Fruit fly (Drosophila melanogaster) Kc167 (cell line): ENCODE results near the gene CG10470.

Source experiments
- Myc ChIP-seq: fragments of >200 bp; optimal IDR thresholded peaks from 2 replicates; lab custom pipeline; 2017; ENCODE audit warnings: missing external identifiers
- Sin3A ChIP-seq: fragments of >200 bp; optimal IDR thresholded peaks from 2 replicates; lab custom pipeline; 2018; ENCODE audit warnings: missing external identifiers
- h ChIP-seq: fragments of >200 bp; optimal IDR thresholded peaks from 3 replicates; lab custom pipeline; 2018; ENCODE audit warnings: missing external identifiers
- insv ChIP-seq: fragments of >200 bp; optimal IDR thresholded peaks from 3 replicates; lab custom pipeline; 2018; ENCODE audit warnings: missing external identifiers
- psq ChIP-seq: fragments of >200 bp; optimal IDR thresholded peaks from 2 replicates; lab custom pipeline; 2017; ENCODE audit warnings: missing external identifiers
- ttk ChIP-seq: sonication (Bioruptor generic); optimal IDR thresholded peaks from 2 replicates; lab custom pipeline; 2017; ENCODE audit warnings: missing external identifiers

CG10470 gene

DNA sequence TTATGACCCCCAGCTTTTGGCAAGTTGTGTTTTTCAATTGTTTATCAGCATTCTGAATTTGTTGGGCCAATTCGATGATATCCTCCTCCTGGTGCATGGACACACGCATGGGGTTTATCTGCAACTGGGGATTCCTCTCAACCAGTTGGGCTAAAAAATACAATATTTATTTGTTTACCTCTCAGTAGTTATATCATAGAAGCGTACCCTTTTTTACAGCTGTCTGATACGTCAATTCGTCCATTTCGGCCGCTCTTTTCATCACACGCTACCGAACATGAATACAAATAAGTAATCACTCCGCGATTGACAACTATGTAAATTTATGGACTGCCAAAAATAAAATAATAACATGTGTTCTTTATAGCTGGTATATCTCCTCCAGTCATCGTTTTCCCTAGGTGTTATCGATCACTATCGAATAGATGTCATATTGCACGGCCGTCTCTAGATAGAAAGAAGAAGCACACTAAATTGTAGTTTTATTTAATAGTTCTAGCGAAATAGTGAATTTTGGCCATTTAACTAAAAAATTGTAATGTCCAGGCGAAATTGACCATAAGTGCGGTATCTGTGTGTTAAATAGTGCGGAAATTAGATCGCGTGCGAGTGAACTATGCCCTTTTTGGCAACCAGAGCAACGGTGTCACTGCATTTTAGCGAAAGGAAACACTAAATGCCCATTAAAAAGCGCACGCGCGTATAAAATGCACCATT lies 14.5 kb upstream of the CG10470 start, which contains the start of the genes mib2 and CG31800:
mib2 (plus strand) TSS at position 232 of the 717 bp plus-strand sequence.
CG31800 (minus strand) TSS at position 364 of the 717 bp plus-strand sequence.
- no peak for TF ChIP-seq insv
- TF ChIP-seq psq (lab: Kevin White, UChicago), result no peak
- TF ChIP-seq ttk (lab: Kevin White, UChicago), result no peak
- TF ChIP-seq Myc (lab: Kevin White, UChicago), result no peak
- no peak for TF ChIP-seq Sin3A (lab: Kevin White, UChicago)
- TF ChIP-seq h (lab: Kevin White, UChicago), result no peak

DNA sequence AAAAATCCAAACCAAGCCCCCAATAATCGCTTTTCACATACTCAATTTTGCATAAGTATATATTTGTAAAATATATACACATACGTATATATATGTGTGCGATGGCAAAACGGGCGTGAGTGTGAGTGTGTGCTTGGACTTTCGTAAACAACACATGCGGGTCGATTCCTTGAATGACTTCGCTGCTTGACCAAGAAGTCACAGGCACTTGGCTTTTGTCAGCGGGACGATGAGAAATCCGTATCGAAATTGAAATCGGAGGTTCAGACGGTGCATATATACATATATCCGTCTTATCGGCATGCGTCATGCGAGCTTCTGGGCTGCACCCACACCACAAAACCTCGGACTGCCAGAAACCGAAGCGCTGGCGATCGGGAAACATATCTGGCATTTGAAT lies 13.9 kb upstream of the CG10470 start:
- TF ChIP-seq h (lab: Kevin White, UChicago) (no peak), insv (no peak), Myc (lab: Kevin White, UChicago) (no peak), Sin3A (lab: Kevin White, UChicago) (no peak), psq (lab: Kevin White, UChicago) (no peak), ttk (lab: Kevin White, UChicago) (no peak)

DNA sequence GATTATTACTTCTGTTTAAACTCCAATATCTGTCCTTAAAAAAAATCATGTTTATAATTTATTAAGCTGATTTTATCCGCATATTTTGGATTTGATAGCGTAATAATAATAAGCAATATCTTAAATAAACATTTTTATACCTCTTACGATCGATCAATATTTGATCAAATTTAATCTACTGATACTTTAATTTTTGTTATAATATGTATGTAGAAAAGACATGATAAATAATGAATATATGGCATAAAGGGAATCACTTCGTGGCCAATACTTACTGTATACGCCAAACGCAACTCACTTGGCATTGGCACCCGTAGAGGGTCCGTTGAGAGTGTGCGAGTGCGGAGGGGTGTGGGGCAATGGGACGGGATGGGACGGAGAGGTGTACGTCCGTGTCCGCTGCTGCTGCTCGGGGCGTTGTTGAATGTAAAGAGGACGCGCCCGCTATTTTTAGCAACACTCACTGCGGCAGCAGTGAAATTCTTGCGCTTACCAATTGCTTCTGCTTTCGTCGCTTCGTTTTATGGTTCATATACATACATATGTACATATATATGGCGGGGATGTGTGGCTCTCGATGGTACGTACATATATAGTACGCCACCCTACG lies 12.7 kb upstream of the CG10470 start:
- TF ChIP-seq psq (lab: Kevin White, UChicago) (no peak), ttk (lab: Kevin White, UChicago) (no peak), Myc (lab: Kevin White, UChicago) (no peak), h (lab: Kevin White, UChicago) (no peak)

DNA sequence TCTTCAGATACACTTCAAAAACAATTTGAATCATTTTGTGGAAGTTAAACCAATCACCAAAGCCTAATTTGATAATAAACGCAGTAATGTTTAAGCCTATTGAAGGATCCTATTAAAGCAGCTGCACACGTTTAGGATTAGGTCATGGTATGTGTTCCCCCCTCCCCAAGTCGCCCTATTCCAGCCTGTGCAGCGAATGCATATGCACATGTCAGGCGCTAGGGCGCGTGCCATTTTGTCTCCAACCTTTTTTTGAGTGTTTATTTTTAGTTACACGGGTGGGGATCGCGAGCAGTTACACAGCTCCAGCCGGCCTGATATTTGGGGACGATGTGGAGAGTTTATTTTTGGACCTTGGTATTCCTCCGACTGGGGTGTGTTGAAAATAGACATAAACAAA lies 11.9 kb upstream of the CG10470 start:
- TF ChIP-seq Sin3A (lab: Kevin White, UChicago) (no peak), ttk (lab: Kevin White, UChicago) (no peak), Myc (lab: Kevin White, UChicago) (no peak), h (lab: Kevin White, UChicago) (no peak), psq (lab: Kevin White, UChicago) (no peak)

DNA sequence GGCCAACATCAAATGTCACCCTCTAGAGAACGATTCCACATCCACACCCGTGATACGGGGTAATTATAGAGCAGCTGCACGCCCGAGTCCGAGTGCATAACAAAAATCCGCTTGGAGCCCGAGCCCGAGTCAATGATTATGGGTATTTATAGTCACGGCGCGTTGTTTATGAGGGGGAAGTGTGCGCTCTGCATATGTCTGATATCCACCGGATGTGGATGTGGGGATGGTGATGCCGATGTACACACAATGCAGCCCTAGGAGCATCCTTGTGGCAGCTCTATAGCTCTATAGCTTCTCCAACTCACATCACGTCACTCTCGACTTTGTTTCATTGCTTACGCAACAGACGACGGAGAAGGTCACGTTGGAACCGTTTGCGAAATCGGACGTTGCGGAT lies 11.4 kb upstream of the CG10470 start:
- no peak for TF ChIP-seq ttk (lab: Kevin White, UChicago)

DNA sequence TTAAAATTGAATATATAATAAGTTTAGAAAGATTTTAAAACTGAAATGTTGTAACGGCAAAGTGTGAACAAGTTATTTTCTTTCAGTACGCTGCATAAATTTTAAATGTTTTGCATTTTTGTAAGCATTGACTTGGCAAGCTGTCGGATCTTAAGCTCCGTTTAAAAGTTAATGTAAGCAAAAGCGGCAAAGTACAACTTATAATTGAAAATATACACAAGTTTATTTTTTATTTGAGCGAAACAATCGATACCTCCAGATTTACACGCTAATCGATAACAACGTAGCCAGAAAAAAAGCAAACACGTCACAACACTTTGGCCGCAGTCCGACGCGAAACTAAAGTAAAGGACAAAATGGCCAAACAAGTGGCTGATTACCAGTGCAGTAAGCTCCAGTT lies 7.3 kb upstream of the CG10470 start, which contains the start of gene Catsup:
Catsup (plus strand) TSS at position 273 of the 400 bp plus-strand sequence.
- TF ChIP-seq h (lab: Kevin White, UChicago) (no peak), Myc (lab: Kevin White, UChicago) (no peak), ttk (lab: Kevin White, UChicago) (no peak), psq (lab: Kevin White, UChicago) (no peak), Sin3A (lab: Kevin White, UChicago) (no peak), insv (no peak)

DNA sequence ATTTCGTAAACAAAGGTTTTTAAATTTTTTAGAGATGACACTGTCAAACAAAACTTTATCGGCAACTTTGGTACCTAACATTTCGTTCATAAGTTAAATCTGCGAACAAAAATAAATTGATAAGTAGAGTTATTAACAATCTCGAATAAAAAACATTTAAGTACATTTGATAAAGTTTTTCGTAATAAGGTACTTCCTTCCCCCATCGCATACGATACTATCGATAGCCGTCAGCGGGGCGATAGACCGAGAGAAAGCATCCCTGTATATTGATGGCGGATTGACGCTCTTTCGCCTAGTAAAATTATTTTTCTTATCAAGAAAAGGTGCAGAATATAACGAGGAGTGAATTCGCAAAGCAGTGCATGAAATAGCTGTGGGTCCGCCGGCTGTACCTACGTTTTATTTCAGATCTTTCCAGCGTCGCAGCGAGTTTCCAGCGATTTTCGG lies 3.7 kb upstream of the CG10470 start, which contains the start of the genes Ttc19 and Acn:
Ttc19 (minus strand) TSS at position 38 of the 450 bp plus-strand sequence.
Acn (plus strand) TSS at position 245 of the 450 bp plus-strand sequence.
- no peak for TF ChIP-seq h (lab: Kevin White, UChicago)
- TF ChIP-seq insv, result no peak
- no peak for TF ChIP-seq Myc (lab: Kevin White, UChicago)
- no peak for TF ChIP-seq ttk (lab: Kevin White, UChicago)
- no peak for TF ChIP-seq Sin3A (lab: Kevin White, UChicago)
- no peak for TF ChIP-seq psq (lab: Kevin White, UChicago)

DNA sequence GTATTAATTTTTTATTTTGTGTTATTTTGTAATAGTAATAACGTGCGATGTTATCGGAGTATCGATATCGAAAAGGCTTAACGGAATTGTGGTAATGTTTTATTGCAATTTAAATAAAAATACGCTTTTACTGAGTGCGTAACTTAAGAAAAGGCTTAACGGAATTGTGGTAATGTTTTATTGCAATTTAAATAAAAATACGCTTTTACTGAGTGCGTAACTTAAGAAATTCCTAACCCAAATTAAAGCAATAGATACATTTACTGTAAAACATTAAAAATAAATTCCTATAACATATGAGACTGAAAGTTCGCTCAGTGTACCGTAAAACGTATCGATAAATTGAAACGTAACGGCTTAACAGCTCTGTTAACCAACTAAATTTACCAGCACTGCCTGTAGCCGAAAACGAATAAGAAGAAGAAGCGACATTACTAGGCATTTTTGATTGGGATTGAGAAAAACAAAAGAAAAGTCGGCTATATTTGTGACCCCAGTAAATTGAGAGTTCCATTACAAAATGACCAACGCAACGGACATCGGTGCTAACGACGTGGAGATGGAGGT lies 2.7 kb downstream of the CG10470 start, which contains the start of gene Rpn3:
Rpn3 (plus strand) TSS at position 257 of the 567 bp plus-strand sequence.
- no peak for TF ChIP-seq insv
- TF ChIP-seq h (lab: Kevin White, UChicago), result no peak
- TF ChIP-seq Myc (lab: Kevin White, UChicago), result no peak
- TF ChIP-seq ttk (lab: Kevin White, UChicago), result no peak
- no peak for TF ChIP-seq psq (lab: Kevin White, UChicago)
- no peak for TF ChIP-seq Sin3A (lab: Kevin White, UChicago)

DNA sequence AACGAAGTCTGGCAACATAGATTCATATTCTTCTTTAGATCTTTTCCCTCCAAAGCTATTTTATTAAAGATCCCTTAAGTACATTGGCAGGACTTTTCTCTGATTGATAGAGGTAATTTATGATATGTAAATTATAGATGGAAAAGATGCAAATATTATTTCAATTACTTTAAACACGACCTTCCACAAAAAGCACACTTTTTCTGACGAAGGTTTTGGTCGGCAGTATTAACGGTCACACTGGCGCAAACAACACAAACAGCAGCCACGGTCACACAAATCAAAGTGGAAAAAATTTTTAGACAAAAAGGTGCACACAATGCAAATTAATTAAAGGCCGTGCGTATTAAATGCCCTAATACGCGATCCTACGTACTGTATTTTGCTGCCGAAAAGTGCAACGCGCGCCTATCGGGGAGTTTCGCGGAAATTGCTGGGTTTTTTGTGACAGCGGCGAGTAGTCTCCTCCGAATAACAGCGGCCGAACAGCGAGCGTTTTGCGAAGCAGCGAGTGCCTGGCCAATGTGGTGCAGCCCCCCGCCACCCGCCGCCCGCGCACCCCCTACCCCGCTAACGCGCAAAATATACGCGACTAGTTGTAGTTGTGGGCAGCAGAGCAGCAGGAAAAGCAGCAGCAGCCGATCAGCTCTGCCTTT lies 5.1 kb downstream of the CG10470 start, which contains the start of gene CG10492:
CG10492 (plus strand) TSS at position 219 of the 656 bp plus-strand sequence.
- TF ChIP-seq Myc (lab: Kevin White, UChicago) (no peak), psq (lab: Kevin White, UChicago) (no peak), h (lab: Kevin White, UChicago) (no peak), Sin3A (lab: Kevin White, UChicago) (no peak), ttk (lab: Kevin White, UChicago) (no peak)

DNA sequence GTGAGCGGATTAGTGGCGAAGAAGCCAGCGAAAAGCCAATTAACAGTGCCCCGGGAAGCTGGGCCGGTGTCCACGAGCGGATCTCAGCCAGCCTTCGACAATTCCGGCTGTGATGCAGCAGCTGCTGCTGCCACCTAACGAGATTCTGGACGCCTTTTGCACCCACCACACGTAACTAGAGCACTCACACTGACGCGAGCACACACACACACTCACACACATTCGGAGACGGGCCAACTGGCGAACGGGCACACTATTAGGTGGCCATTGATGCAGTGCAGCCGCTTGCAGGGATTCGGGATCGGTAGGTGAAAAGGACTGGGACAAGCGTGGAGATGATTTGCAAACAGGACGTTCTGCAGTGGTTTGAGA lies 5.6 kb downstream of the CG10470 start:
- no peak for TF ChIP-seq h (lab: Kevin White, UChicago)
- no peak for TF ChIP-seq ttk (lab: Kevin White, UChicago)
- TF ChIP-seq Sin3A (lab: Kevin White, UChicago), result no peak
- no peak for TF ChIP-seq psq (lab: Kevin White, UChicago)
- TF ChIP-seq insv, result no peak
- no peak for TF ChIP-seq Myc (lab: Kevin White, UChicago)

DNA sequence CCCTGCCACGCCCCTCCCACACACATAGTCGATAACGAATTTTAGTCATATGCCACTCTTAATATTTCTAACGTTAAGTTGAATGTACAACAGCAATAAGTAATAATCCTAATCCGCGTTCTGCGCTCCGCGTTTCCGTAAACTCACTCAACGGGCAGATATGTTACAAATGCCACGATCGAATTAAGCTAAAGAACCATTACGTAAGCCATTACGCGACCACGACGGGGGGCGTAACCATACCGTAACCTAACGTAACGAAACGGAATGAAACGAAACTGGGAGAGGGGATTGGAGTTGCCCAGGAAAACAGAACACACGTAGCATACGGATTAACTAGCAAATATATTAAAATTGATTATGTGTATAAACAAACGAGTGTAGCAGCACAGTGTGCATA lies 8.9 kb downstream of the CG10470 start:
- TF ChIP-seq Myc (lab: Kevin White, UChicago) (no peak), ttk (lab: Kevin White, UChicago) (no peak), insv (no peak), h (lab: Kevin White, UChicago) (no peak), psq (lab: Kevin White, UChicago) (no peak), Sin3A (lab: Kevin White, UChicago) (no peak)
